Fruit fly (Drosophila melanogaster): ENCODE results near the gene CG15169.

The CG15169 gene

dm6 chr2L:19023972-19024743, 33.3 kb downstream of the CG15169 start (continued):
- TF ChIP-seq B-H2 (GFP tag; optimal IDR thresholded peaks at IDR 0.05) (peak; percentile 67), CG31441 (GFP tag; IDR thresholded peaks at IDR 0.05) (peak; percentile 74), slp2 (GFP tag; optimal IDR thresholded peaks at IDR 0.05) (no peak), mirr (GFP tag; optimal IDR thresholded peaks at IDR 0.05) (peak; percentile 62), Spps (tag; optimal IDR thresholded peaks at IDR 0.05) (no peak), Lhr (GFP tag; optimal IDR thresholded peaks at IDR 0.05) (no peak), CG2875 (GFP tag; optimal IDR thresholded peaks at IDR 0.05) (peak; percentile 34), Dad (GFP tag; optimal IDR thresholded peaks at IDR 0.05) (no peak), Hr39 (optimal IDR thresholded peaks at IDR 0.05) (no peak), da (GFP tag; optimal IDR thresholded peaks at IDR 0.05) (no peak), Ada2b (GFP tag; IDR thresholded peaks at IDR 0.05) (peak; percentile 39; the same call in 1 of the 2 replicates), CG10366 (GFP tag; IDR thresholded peaks at IDR 0.05) (peak; percentile 27; the same call in 1 of the 2 replicates), CG8290 (GFP tag; optimal IDR thresholded peaks at IDR 0.05) (no peak), CG8290 (tag; optimal IDR thresholded peaks at IDR 0.05) (peak in 1 of 2 experiments; percentile 22), CG4730 (GFP tag; IDR thresholded peaks at IDR 0.05) (no peak), CG17186 (GFP tag; optimal IDR thresholded peaks at IDR 0.05) (no peak), CG10979 (tag; optimal IDR thresholded peaks at IDR 0.05) (peak; percentile 69), Vsx1 (GFP tag; optimal IDR thresholded peaks at IDR 0.05) (peak; percentile 37), CG12104 (GFP tag; optimal IDR thresholded peaks at IDR 0.05) (peak; percentile 33), CG12299 (tag; optimal IDR thresholded peaks at IDR 0.05) (peak; percentile 63), crol (GFP tag; IDR thresholded peaks at IDR 0.05) (peak; percentile 90), CG16779 (GFP tag; IDR thresholded peaks at IDR 0.05) (no peak), Asciz (GFP tag; optimal IDR thresholded peaks at IDR 0.05) (peak; percentile 47), CG18619 (GFP tag; optimal IDR thresholded peaks at IDR 0.05) (peak; percentile 70), Camta (GFP tag; optimal IDR thresholded peaks at IDR 0.05) (peak; percentile 23), CG17385 (GFP tag; optimal IDR thresholded peaks at IDR 0.05) (peak; percentile 76), mam (GFP tag; optimal IDR thresholded peaks at IDR 0.05) (peak; percentile 51), CG15601 (tag; optimal IDR thresholded peaks at IDR 0.05) (peak; percentile 72), CG34422 (GFP tag; IDR thresholded peaks at IDR 0.05) (no peak), CG17359 (tag; optimal IDR thresholded peaks at IDR 0.05) (peak; percentile 72), BtbVII (GFP tag; optimal IDR thresholded peaks at IDR 0.05) (peak; percentile 76), CG4424 (GFP tag; optimal IDR thresholded peaks at IDR 0.05) (peak; percentile 43), CG9797 (GFP tag; optimal IDR thresholded peaks at IDR 0.05) (no peak), sd (tag; optimal IDR thresholded peaks at IDR 0.05) (peak; percentile 60), ATbp (GFP tag; optimal IDR thresholded peaks at IDR 0.05) (peak; percentile 53), az2 (GFP tag; optimal IDR thresholded peaks at IDR 0.05) (peak; percentile 45), sqz (GFP tag; optimal IDR thresholded peaks at IDR 0.05) (peak; percentile 39), CG10431 (GFP tag; optimal IDR thresholded peaks at IDR 0.05) (peak; percentile 0), tap (tag; optimal IDR thresholded peaks at IDR 0.05) (peak; percentile 74), gem (tag; optimal IDR thresholded peaks at IDR 0.05) (peak; percentile 85), CG9437 (GFP tag; optimal IDR thresholded peaks at IDR 0.05) (peak; percentile 62), CG12744 (GFP tag; optimal IDR thresholded peaks at IDR 0.05) (no peak), CG10209 (GFP tag; optimal IDR thresholded peaks at IDR 0.05) (peak; percentile 70), ranshi (GFP tag; IDR thresholded peaks at IDR 0.05) (0 out of 2 replicates have a peak, but pooled peaks have one; percentile 6), CG3407 (GFP tag; optimal IDR thresholded peaks at IDR 0.05) (peak; percentile 15), Eip74EF (GFP tag; optimal IDR thresholded peaks at IDR 0.05) (peak in 1 of 2 experiments; percentile 66), CG13424 (tag; optimal IDR thresholded peaks at IDR 0.05) (peak; percentile 87), Adf1 (GFP tag; IDR thresholded peaks at IDR 0.05) (peak; percentile 53; the same call in 1 of the 2 replicates), H2.0 (GFP tag; IDR thresholded peaks at IDR 0.05) (peak; percentile 29; the same call in 1 of the 2 replicates)

Measured in whole organism, embryonic.